Fruit fly (Drosophila melanogaster) whole organism, embryonic: ENCODE measurements around the gene CG15221.

Experiments
- CG10979 ChIP-seq: fragments of 200-800 bp; sonication (Bioruptor generic); optimal IDR thresholded peaks from 2 replicates; lab custom pipeline; 2018; ENCODE audit warnings: missing biosample characterization, mild to moderate bottlenecking, missing genetic modification characterization, moderate library complexity
- klu ChIP-seq: fragments of 200-800 bp; sonication (Bioruptor generic); IDR thresholded peaks from 2 replicates; pipeline ENCODE4 v1.3.6; 2022; ENCODE audit warnings: missing biosample characterization, missing genetic modification characterization
- repo ChIP-seq: fragments of 200-800 bp; sonication (Bioruptor generic); optimal IDR thresholded peaks from 2 replicates; lab custom pipeline; 2016; ENCODE audit warnings: missing biosample characterization, missing genetic modification characterization

dm6 chrX:11689669-11690068, 34.4 kb upstream of the CG15221 start:
- TF ChIP-seq repo (GFP tag; lab: Kevin White, UChicago), result no peak
- no peak for TF ChIP-seq klu
- TF ChIP-seq CG10979 (tag; lab: Kevin White, UChicago), result no peak
